Worm (Caenorhabditis elegans): ENCODE results near the gene hsp-4.

The hsp-4 gene

DNA sequence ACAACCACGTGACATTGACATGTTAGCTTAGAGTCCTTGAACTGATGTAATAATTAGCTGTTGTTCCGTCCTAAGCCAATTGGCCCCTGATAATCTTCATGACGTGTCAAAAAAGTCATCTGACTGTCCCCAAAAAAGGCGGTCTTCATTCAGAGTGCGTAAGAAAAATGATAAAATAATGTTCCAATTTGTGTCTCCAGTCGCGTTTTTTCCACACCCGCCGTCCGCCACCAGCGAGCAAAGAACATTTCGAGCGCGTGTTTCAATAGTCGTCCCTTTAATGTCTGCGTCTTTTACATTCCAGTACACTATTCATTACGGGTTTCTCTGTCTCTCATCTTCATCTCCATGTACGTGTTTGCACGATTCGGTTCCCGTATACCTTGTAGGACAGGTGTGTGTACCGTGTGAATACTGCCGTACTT, 15.0 kb downstream of the hsp-4 start (continued):
- TF ChIP-seq rcor-1 (GFP tag; IDR thresholded peaks at IDR 0.05): no peak; the same call in 1 of the 2 replicates
- TF ChIP-seq F39B2.1 (GFP tag; IDR thresholded peaks at IDR 0.05): no peak
- no peak for TF ChIP-seq snpc-3.4 (tag; optimal IDR thresholded peaks at IDR 0.05)
- peak; percentile 76 for TF ChIP-seq C06A6.2 (GFP tag; conservative IDR thresholded peaks at IDR 0.05)
- TF ChIP-seq unc-62 (GFP tag; optimal IDR thresholded peaks at IDR 0.05): peak; percentile 49
- TF ChIP-seq lir-1 (GFP tag; conservative IDR thresholded peaks at IDR 0.05): no peak
- no peak for TF ChIP-seq let-526 (GFP tag; IDR thresholded peaks at IDR 0.05)
- TF ChIP-seq zim-3 (tag; optimal IDR thresholded peaks at IDR 0.05): no peak
- TF ChIP-seq T26A5.8 (tag; optimal IDR thresholded peaks at IDR 0.05): no peak
- TF ChIP-seq F57C9.4 (tag; optimal IDR thresholded peaks at IDR 0.05): no peak
- TF ChIP-seq B0019.2 (GFP tag; conservative IDR thresholded peaks at IDR 0.05): no peak
- TF ChIP-seq nhr-90 (tag; optimal IDR thresholded peaks at IDR 0.05): peak; percentile 70
- TF ChIP-seq F33H1.4 (GFP tag; IDR thresholded peaks at IDR 0.05): no peak
- no peak for TF ChIP-seq madf-8 (GFP tag; conservative IDR thresholded peaks at IDR 0.05)
- no peak for TF ChIP-seq lsy-27 (tag; optimal IDR thresholded peaks at IDR 0.05; ENCODE audit: borderline replicate concordance, insufficient read depth)
- TF ChIP-seq snpc-1.3 (tag; optimal IDR thresholded peaks at IDR 0.05; ENCODE audit: insufficient read depth): no peak
- no peak for TF ChIP-seq bed-2 (GFP tag; IDR thresholded peaks at IDR 0.05)
- TF ChIP-seq nfya-1 (tag; optimal IDR thresholded peaks at IDR 0.05; ENCODE audit: borderline replicate concordance, insufficient read depth): no peak
- TF ChIP-seq athp-1 (tag; optimal IDR thresholded peaks at IDR 0.05): no peak
- TF ChIP-seq dox-1 (GFP tag; IDR thresholded peaks at IDR 0.05): no peak; the same call in 1 of the 2 replicates
- peak; percentile 44; the same call in 1 of the 2 replicates for TF ChIP-seq cebp-1 (GFP tag; IDR thresholded peaks at IDR 0.05)
- TF ChIP-seq cebp-1 (tag; optimal IDR thresholded peaks at IDR 0.05): no peak
- TF ChIP-seq Y95B8A.8 (GFP tag; IDR thresholded peaks at IDR 0.05): no peak
- no peak for TF ChIP-seq C17E4.6 (GFP tag; IDR thresholded peaks at IDR 0.05)
- no peak for TF ChIP-seq lin-35 (GFP tag; optimal IDR thresholded peaks at IDR 0.05)
- no peak for TF ChIP-seq gei-17 (GFP tag; optimal IDR thresholded peaks at IDR 0.05)
- TF ChIP-seq dpff-1 (tag; optimal IDR thresholded peaks at IDR 0.05): no peak
- TF ChIP-seq mes-4 (tag; optimal IDR thresholded peaks at IDR 0.05): no peak
- peak; percentile 42 to 60 for TF ChIP-seq let-607 (tag; optimal IDR thresholded peaks at IDR 0.05)
- TF ChIP-seq madf-10 (tag; optimal IDR thresholded peaks at IDR 0.05): peak; percentile 18
- TF ChIP-seq F23B12.7 (tag; optimal IDR thresholded peaks at IDR 0.05; ENCODE audit: insufficient read depth): peak; percentile 22
- TF ChIP-seq F22D6.2 (tag; optimal IDR thresholded peaks at IDR 0.05): peak; percentile 86
- TF ChIP-seq hmg-1.2 (GFP tag; IDR thresholded peaks at IDR 0.05): peak; percentile 91
- no peak for TF ChIP-seq hlh-26 (GFP tag; conservative IDR thresholded peaks at IDR 0.05)
- TF ChIP-seq ztf-25 (GFP tag; IDR thresholded peaks at IDR 0.05): no peak
- TF ChIP-seq bed-1 (GFP tag; IDR thresholded peaks at IDR 0.05): no peak
- TF ChIP-seq ceh-100 (GFP tag; IDR thresholded peaks at IDR 0.05): no peak
- peak; percentile 45 for TF ChIP-seq mcd-1 (GFP tag; IDR thresholded peaks at IDR 0.05)
- TF ChIP-seq lin-54 (GFP tag; optimal IDR thresholded peaks at IDR 0.05): no peak
- no peak for TF ChIP-seq ztf-18 (tag; optimal IDR thresholded peaks at IDR 0.05)
- TF ChIP-seq efl-1 (GFP tag; optimal IDR thresholded peaks at IDR 0.05): no peak
- no peak for TF ChIP-seq mxl-1 (tag; optimal IDR thresholded peaks at IDR 0.05)
- TF ChIP-seq ceh-91 (GFP tag; IDR thresholded peaks at IDR 0.05): no peak
- no peak for TF ChIP-seq snpc-4 (GFP tag; optimal IDR thresholded peaks at IDR 0.05)
- TF ChIP-seq snpc-4 (tag; optimal IDR thresholded peaks at IDR 0.05): peak in 2 of 4 experiments; percentile 9 to 61
- TF ChIP-seq ZK185.1 (tag; optimal IDR thresholded peaks at IDR 0.05; ENCODE audit: poor library complexity, severe bottlenecking): no peak
- no peak for TF ChIP-seq hmg-20 (GFP tag; IDR thresholded peaks at IDR 0.05)
- no peak for TF ChIP-seq B0035.1 (tag; optimal IDR thresholded peaks at IDR 0.05)

Data from whole organism, young adult.